Fruit fly (Drosophila melanogaster): ENCODE measurements around the gene CG14795.

Gene CG14795

dm6 chrX:1476436-1476835 is 36.2 kb downstream of the CG14795 start:
- TF ChIP-seq tai (GFP tag; optimal IDR thresholded peaks at IDR 0.05) = no peak
- no peak for TF ChIP-seq ey (GFP tag; optimal IDR thresholded peaks at IDR 0.05)
- no peak for TF ChIP-seq Dfd (GFP tag; optimal IDR thresholded peaks at IDR 0.05)
- TF ChIP-seq psq (GFP tag; optimal IDR thresholded peaks at IDR 0.05) = no peak
- no peak for TF ChIP-seq GATAd (GFP tag; optimal IDR thresholded peaks at IDR 0.05)

- TF ChIP-seq lola (GFP tag; optimal IDR thresholded peaks at IDR 0.05) = no peak
- TF ChIP-seq OdsH (GFP tag; optimal IDR thresholded peaks at IDR 0.05) = no peak
- TF ChIP-seq woc (GFP tag; optimal IDR thresholded peaks at IDR 0.05) = no peak
- TF ChIP-seq br (GFP tag; optimal IDR thresholded peaks at IDR 0.05) = no peak
- TF ChIP-seq Myc (optimal IDR thresholded peaks at IDR 0.05) = no peak
- no peak for TF ChIP-seq CG32264 (GFP tag; optimal IDR thresholded peaks at IDR 0.05)
- no peak for TF ChIP-seq Vsx2 (GFP tag; optimal IDR thresholded peaks at IDR 0.05; ENCODE audit: partially characterized antibody)
- TF ChIP-seq foxo (GFP tag; optimal IDR thresholded peaks at IDR 0.05) = no peak
- no peak for TF ChIP-seq dl (GFP tag; optimal IDR thresholded peaks at IDR 0.05; ENCODE audit: insufficient read depth in 1 of 2, partially characterized antibody in 2 of 2)
- no peak for TF ChIP-seq Mio (GFP tag; optimal IDR thresholded peaks at IDR 0.05)
- TF ChIP-seq dmrt93B (GFP tag; optimal IDR thresholded peaks at IDR 0.05) = no peak
- no peak for TF ChIP-seq N (GFP tag; optimal IDR thresholded peaks at IDR 0.05)
These were observed 40.4 kb downstream of the CG14795 start, which contains the start of gene CG14780 for dm6 chrX:1472222-1472621. CG14780 (plus strand) TSS chrX:1472522.

dm6 chrX:1470562-1470961 is 42.0 kb downstream of the CG14795 start, which contains the start of gene pck:
pck (plus strand) TSS chrX:1470666.
- TF ChIP-seq Hnf4 (GFP tag; optimal IDR thresholded peaks at IDR 0.05) = no peak
- TF ChIP-seq dmrt93B (GFP tag; optimal IDR thresholded peaks at IDR 0.05) = no peak
- TF ChIP-seq GATAd (GFP tag; optimal IDR thresholded peaks at IDR 0.05) = peak; percentile 39
- peak in 1 of 2 experiments; percentile 83 for TF ChIP-seq foxo (GFP tag; optimal IDR thresholded peaks at IDR 0.05)
- TF ChIP-seq ey (GFP tag; optimal IDR thresholded peaks at IDR 0.05) = peak; percentile 74
- peak; percentile 58 for TF ChIP-seq psq (GFP tag; optimal IDR thresholded peaks at IDR 0.05)
- TF ChIP-seq Hr83 (GFP tag; optimal IDR thresholded peaks at IDR 0.05; ENCODE audit: poor library complexity, severe bottlenecking) = peak; percentile 11
- TF ChIP-seq Vsx2 (GFP tag; optimal IDR thresholded peaks at IDR 0.05; ENCODE audit: partially characterized antibody) = no peak
- TF ChIP-seq tai (GFP tag; optimal IDR thresholded peaks at IDR 0.05) = no peak
- TF ChIP-seq dl (GFP tag; optimal IDR thresholded peaks at IDR 0.05; ENCODE audit: insufficient read depth in 1 of 2, partially characterized antibody in 2 of 2) = no peak
- no peak for TF ChIP-seq CG9705 (GFP tag; optimal IDR thresholded peaks at IDR 0.05)
- no peak for TF ChIP-seq N (GFP tag; optimal IDR thresholded peaks at IDR 0.05)
- no peak for TF ChIP-seq Rel (GFP tag; optimal IDR thresholded peaks at IDR 0.05)
- peak; percentile 19 for TF ChIP-seq Rel (tag; optimal IDR thresholded peaks at IDR 0.05)
- peak; percentile 71 for TF ChIP-seq sv (GFP tag; optimal IDR thresholded peaks at IDR 0.05)
- TF ChIP-seq br (GFP tag; optimal IDR thresholded peaks at IDR 0.05) = peak; percentile 79
- no peak for TF ChIP-seq woc (GFP tag; optimal IDR thresholded peaks at IDR 0.05)
- peak; percentile 82 for TF ChIP-seq rgr (GFP tag; optimal IDR thresholded peaks at IDR 0.05)
- peak; percentile 84 for TF ChIP-seq h (GFP tag; optimal IDR thresholded peaks at IDR 0.05)
- no peak for TF ChIP-seq CG32264 (GFP tag; optimal IDR thresholded peaks at IDR 0.05)
- peak; percentile 75 for TF ChIP-seq OdsH (GFP tag; optimal IDR thresholded peaks at IDR 0.05)
- no peak for TF ChIP-seq Myc (optimal IDR thresholded peaks at IDR 0.05)
- TF ChIP-seq Abd-B (GFP tag; optimal IDR thresholded peaks at IDR 0.05) = no peak
- peak; percentile 51 for TF ChIP-seq Sp1 (GFP tag; optimal IDR thresholded peaks at IDR 0.05)
- TF ChIP-seq brk (GFP tag; optimal IDR thresholded peaks at IDR 0.05) = no peak
- peak; percentile 75 for TF ChIP-seq fru (GFP tag; optimal IDR thresholded peaks at IDR 0.05)
- peak; percentile 49 for TF ChIP-seq HLH106 (tag; optimal IDR thresholded peaks at IDR 0.05)

- TF ChIP-seq woc (GFP tag; optimal IDR thresholded peaks at IDR 0.05) = no peak
- no peak for TF ChIP-seq fru (GFP tag; optimal IDR thresholded peaks at IDR 0.05)
- TF ChIP-seq Sp1 (GFP tag; optimal IDR thresholded peaks at IDR 0.05) = no peak
- no peak for TF ChIP-seq psq (GFP tag; optimal IDR thresholded peaks at IDR 0.05)
- no peak for TF ChIP-seq Mio (GFP tag; optimal IDR thresholded peaks at IDR 0.05)
- no peak for TF ChIP-seq Myc (optimal IDR thresholded peaks at IDR 0.05)
- TF ChIP-seq Hnf4 (GFP tag; optimal IDR thresholded peaks at IDR 0.05) = no peak
- no peak for TF ChIP-seq Hr78 (GFP tag; optimal IDR thresholded peaks at IDR 0.05)
- TF ChIP-seq HLH106 (tag; optimal IDR thresholded peaks at IDR 0.05) = no peak
- TF ChIP-seq foxo (GFP tag; optimal IDR thresholded peaks at IDR 0.05) = no peak
- no peak for TF ChIP-seq dl (GFP tag; optimal IDR thresholded peaks at IDR 0.05; ENCODE audit: insufficient read depth in 1 of 2, partially characterized antibody in 2 of 2)
- TF ChIP-seq brk (GFP tag; optimal IDR thresholded peaks at IDR 0.05) = no peak
- no peak for TF ChIP-seq ey (GFP tag; optimal IDR thresholded peaks at IDR 0.05)
These were observed 42.9 kb downstream of the CG14795 start, which contains the start of gene CG32808 for dm6 chrX:1469717-1470116. CG32808 (minus strand) TSS chrX:1469817.

dm6 chrX:1467382-1467592 is 45.3 kb downstream of the CG14795 start, which contains the start of gene CG14778:
CG14778 (plus strand) TSS chrX:1467493.
- TF ChIP-seq woc (GFP tag; optimal IDR thresholded peaks at IDR 0.05) (no peak), OdsH (GFP tag; optimal IDR thresholded peaks at IDR 0.05) (no peak), brk (GFP tag; optimal IDR thresholded peaks at IDR 0.05) (no peak), CG9705 (GFP tag; optimal IDR thresholded peaks at IDR 0.05) (no peak), Jra (GFP tag; optimal IDR thresholded peaks at IDR 0.05) (no peak), Vsx2 (GFP tag; optimal IDR thresholded peaks at IDR 0.05; ENCODE audit: partially characterized antibody) (no peak), N (GFP tag; optimal IDR thresholded peaks at IDR 0.05) (no peak), Mio (GFP tag; optimal IDR thresholded peaks at IDR 0.05) (no peak), usp (GFP tag; optimal IDR thresholded peaks at IDR 0.05) (no peak), h (GFP tag; optimal IDR thresholded peaks at IDR 0.05) (no peak), GATAd (GFP tag; optimal IDR thresholded peaks at IDR 0.05) (no peak)

All from whole organism, wandering third instar larva.